Fruit fly (Drosophila melanogaster) whole organism, prepupa: ENCODE measurements around the gene Nhe2.

ENCODE experiments used
- Blimp-1 ChIP-seq: fragments of 200-800 bp; sonication (Bioruptor generic); optimal IDR thresholded peaks from 3 replicates; lab custom pipeline; 2017; ENCODE audit warnings: missing biosample characterization, missing genetic modification characterization, mild to moderate bottlenecking, moderate library complexity, missing genetic modification reagents
- CG10631 ChIP-seq: fragments of 200-800 bp; sonication (Bioruptor generic); optimal IDR thresholded peaks from 2 replicates; lab custom pipeline; 2016; ENCODE audit warnings: missing biosample characterization, missing genetic modification characterization
- achi ChIP-seq: fragments of 200-800 bp; sonication (Bioruptor generic); optimal IDR thresholded peaks from 3 replicates; lab custom pipeline; 2016; ENCODE audit warnings: missing biosample characterization, missing genetic modification characterization

DNA sequence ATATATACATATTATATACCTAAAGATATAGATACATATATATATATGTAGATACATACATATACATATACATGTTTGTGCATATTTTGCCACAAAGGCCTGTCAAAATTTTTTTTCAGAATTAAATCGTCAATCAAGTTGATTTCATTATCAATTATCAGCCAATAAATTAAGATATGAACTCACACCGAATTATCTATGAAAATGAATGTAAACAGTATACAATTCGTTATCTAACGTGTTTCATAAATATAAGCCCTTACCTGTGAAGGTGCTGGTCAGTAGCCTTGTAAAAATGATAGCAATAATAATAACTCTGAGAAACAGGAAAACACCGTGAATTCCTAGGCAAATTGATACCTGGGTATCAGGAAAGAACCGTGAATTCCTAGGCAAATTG, 5.3 kb downstream of the Nhe2 start:
- TF ChIP-seq CG10631 (GFP tag; lab: Kevin White, UChicago) = no peak
- no peak for TF ChIP-seq Blimp-1 (GFP tag; lab: Kevin White, UChicago)
- TF ChIP-seq achi (GFP tag; lab: Kevin White, UChicago) = no peak
